Fruit fly (Drosophila melanogaster): ENCODE results near the gene Poxm.

Poxm gene

DNA sequence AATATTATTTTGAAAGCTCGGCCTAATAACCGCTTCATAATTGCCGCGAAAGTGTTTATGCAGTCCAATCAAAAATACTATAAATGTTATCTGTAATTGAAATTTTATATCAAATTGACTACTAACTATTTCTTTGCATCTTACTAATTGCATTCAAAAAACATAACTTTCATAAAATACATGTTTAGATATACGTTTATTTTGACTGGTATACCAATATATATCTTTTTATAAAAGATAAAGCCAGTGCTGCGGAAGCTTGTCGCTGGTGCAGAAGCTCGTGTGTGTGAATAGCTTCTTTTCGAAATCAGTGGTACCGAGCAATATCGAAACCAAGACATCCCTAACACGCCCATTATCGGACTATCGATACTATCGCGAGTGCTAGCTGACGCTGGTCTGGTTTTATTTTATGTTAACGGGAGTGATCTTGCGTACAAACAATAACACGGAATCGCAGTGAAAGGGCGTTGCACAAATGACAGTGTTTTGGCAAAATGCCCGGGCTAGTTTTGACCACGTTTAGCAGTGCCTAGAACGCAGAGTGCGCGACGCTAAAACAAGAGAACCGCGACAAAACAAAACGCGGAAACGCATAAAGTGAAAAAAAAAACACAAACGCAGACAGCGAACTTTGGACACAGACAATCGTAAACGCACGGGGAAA, 16.0 kb upstream of the Poxm start, which contains the start of gene Atg13 (continued):
- TF ChIP-seq CG16815 (GFP tag; optimal IDR thresholded peaks at IDR 0.05) (peak; percentile 32), Fer3 (tag; optimal IDR thresholded peaks at IDR 0.05) (no peak), dmrt11E (tag; optimal IDR thresholded peaks at IDR 0.05) (peak; percentile 23), BtbVII (GFP tag; optimal IDR thresholded peaks at IDR 0.05) (no peak), slp2 (GFP tag; optimal IDR thresholded peaks at IDR 0.05) (no peak), Fer2 (tag; optimal IDR thresholded peaks at IDR 0.05) (no peak), hth (optimal IDR thresholded peaks at IDR 0.05) (no peak), CG13894 (tag; optimal IDR thresholded peaks at IDR 0.05) (no peak), CG2116 (GFP tag; optimal IDR thresholded peaks at IDR 0.05) (peak; percentile 96), Dip2 (GFP tag; IDR thresholded peaks at IDR 0.05) (no peak), en (GFP tag; optimal IDR thresholded peaks at IDR 0.05) (no peak), D19B (GFP tag; optimal IDR thresholded peaks at IDR 0.05) (no peak), CG12659 (GFP tag; optimal IDR thresholded peaks at IDR 0.05) (peak; percentile 58), Jarid2 (GFP tag; optimal IDR thresholded peaks at IDR 0.05) (no peak), CG1233 (GFP tag; optimal IDR thresholded peaks at IDR 0.05) (peak; percentile 10), sna (GFP tag; IDR thresholded peaks at IDR 0.05; ENCODE audit: partially characterized antibody) (peak; percentile 44), CG9797 (GFP tag; optimal IDR thresholded peaks at IDR 0.05) (peak; percentile 28), Mrtf (GFP tag; IDR thresholded peaks at IDR 0.05) (no peak), so (GFP tag; IDR thresholded peaks at IDR 0.05) (no peak), croc (GFP tag; conservative IDR thresholded peaks at IDR 0.05) (no peak), HLH4C (GFP tag; IDR thresholded peaks at IDR 0.05; ENCODE audit: partially characterized antibody) (peak; percentile 69), Mes4 (GFP tag; optimal IDR thresholded peaks at IDR 0.05) (no peak), Blimp-1 (GFP tag; optimal IDR thresholded peaks at IDR 0.05) (peak; percentile 2), dimm (GFP tag; IDR thresholded peaks at IDR 0.05) (no peak), CG7372 (GFP tag; IDR thresholded peaks at IDR 0.05) (no peak), h (optimal IDR thresholded peaks at IDR 0.05) (no peak), CG30403 (GFP tag; optimal IDR thresholded peaks at IDR 0.05) (peak; percentile 65), Hr39 (optimal IDR thresholded peaks at IDR 0.05) (no peak), schlank (tag; optimal IDR thresholded peaks at IDR 0.05) (no peak), Ssrp (tag; optimal IDR thresholded peaks at IDR 0.05) (peak; percentile 33), Dref (GFP tag; IDR thresholded peaks at IDR 0.05) (peak; percentile 89), CG10431 (GFP tag; optimal IDR thresholded peaks at IDR 0.05) (no peak), CG2712 (tag; optimal IDR thresholded peaks at IDR 0.05) (peak; percentile 45), Lhr (GFP tag; optimal IDR thresholded peaks at IDR 0.05) (peak; percentile 5), Oli (tag; optimal IDR thresholded peaks at IDR 0.05) (no peak), Atf3 (GFP tag; optimal IDR thresholded peaks at IDR 0.05) (peak; percentile 35), CG2678 (tag; optimal IDR thresholded peaks at IDR 0.05) (no peak), Vsx1 (GFP tag; optimal IDR thresholded peaks at IDR 0.05) (no peak), Hey (tag; optimal IDR thresholded peaks at IDR 0.05) (no peak), Eip74EF (GFP tag; optimal IDR thresholded peaks at IDR 0.05) (peak; percentile 49 to 64), sim (GFP tag; IDR thresholded peaks at IDR 0.05) (no peak), CG4854 (GFP tag; optimal IDR thresholded peaks at IDR 0.05) (no peak), CG7786 (GFP tag; optimal IDR thresholded peaks at IDR 0.05) (no peak), lilli (GFP tag; optimal IDR thresholded peaks at IDR 0.05) (peak; percentile 27), ci (GFP tag; IDR thresholded peaks at IDR 0.05) (peak; percentile 39; the same call in 1 of the 3 replicates), dysf (GFP tag; IDR thresholded peaks at IDR 0.05) (peak; percentile 27; the same call in 1 of the 3 replicates), lab (GFP tag; optimal IDR thresholded peaks at IDR 0.05) (no peak), Deaf1 (tag; optimal IDR thresholded peaks at IDR 0.05) (no peak), ranshi (GFP tag; IDR thresholded peaks at IDR 0.05) (no peak), tna (GFP tag; IDR thresholded peaks at IDR 0.05; ENCODE audit: partially characterized antibody) (peak; percentile 76)
